Worm (Caenorhabditis elegans): ENCODE data around the gene col-79.

col-79 gene

ce11 chrII:10662698-10663097 is 40.7 kb upstream of the col-79 start, which contains the start of gene D2089.8:
Gene D2089.8, minus strand, starts transcription at chrII:10662781.
- TF ChIP-seq tab-1 (GFP tag; IDR thresholded peaks at IDR 0.05): no peak
- no peak for TF ChIP-seq med-1 (GFP tag; optimal IDR thresholded peaks at IDR 0.05; ENCODE audit: insufficient read depth)
- no peak for TF ChIP-seq klf-2 (GFP tag; conservative IDR thresholded peaks at IDR 0.05)
- TF ChIP-seq ref-1 (GFP tag; conservative IDR thresholded peaks at IDR 0.05): no peak
- TF ChIP-seq flt-1 (GFP tag; IDR thresholded peaks at IDR 0.05): no peak
- no peak for TF ChIP-seq T22C8.4 (GFP tag; IDR thresholded peaks at IDR 0.05)
- no peak for TF ChIP-seq ztf-23 (GFP tag; IDR thresholded peaks at IDR 0.05)
- no peak for TF ChIP-seq ztf-29 (GFP tag; IDR thresholded peaks at IDR 0.05)
- no peak for TF ChIP-seq cog-1 (tag; optimal IDR thresholded peaks at IDR 0.05)

DNA sequence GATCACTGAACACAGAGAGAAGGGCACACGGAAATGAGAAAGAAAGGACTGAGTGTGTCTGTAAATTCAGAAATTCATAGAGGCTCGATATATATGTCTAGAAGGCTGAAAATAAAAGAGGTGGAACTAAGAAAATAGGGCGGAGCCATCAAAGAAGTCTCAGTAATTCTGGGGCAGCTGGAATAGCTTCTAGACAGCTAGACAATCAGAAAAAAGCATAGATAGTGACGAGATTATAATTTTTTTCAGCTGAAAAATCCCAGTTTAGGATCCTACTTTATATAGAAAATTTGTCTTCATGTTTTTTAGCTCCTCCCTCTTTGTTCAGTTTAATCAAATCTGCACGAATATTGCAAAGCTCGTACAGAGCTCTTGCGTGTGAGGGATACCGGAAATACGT is 38.4 kb upstream of the col-79 start, which contains the start of gene D2089.3:
D2089.3 (minus strand) TSS at position 101 of the 400 bp plus-strand sequence.
- no peak for TF ChIP-seq ref-1 (GFP tag; conservative IDR thresholded peaks at IDR 0.05)
- no peak for TF ChIP-seq ztf-23 (GFP tag; IDR thresholded peaks at IDR 0.05)
- TF ChIP-seq flt-1 (GFP tag; IDR thresholded peaks at IDR 0.05): no peak
- TF ChIP-seq klf-2 (GFP tag; conservative IDR thresholded peaks at IDR 0.05): no peak
- no peak for TF ChIP-seq T22C8.4 (GFP tag; IDR thresholded peaks at IDR 0.05)
- no peak for TF ChIP-seq med-1 (GFP tag; optimal IDR thresholded peaks at IDR 0.05; ENCODE audit: insufficient read depth)
- TF ChIP-seq cog-1 (tag; optimal IDR thresholded peaks at IDR 0.05): no peak
- TF ChIP-seq ztf-29 (GFP tag; IDR thresholded peaks at IDR 0.05): no peak
- TF ChIP-seq tab-1 (GFP tag; IDR thresholded peaks at IDR 0.05): no peak

ce11 chrII:10675302-10675701 is 28.1 kb upstream of the col-79 start, which contains the start of gene ptb-1:
Gene ptb-1, plus strand, starts transcription at chrII:10675602.
- no peak for TF ChIP-seq ztf-29 (GFP tag; IDR thresholded peaks at IDR 0.05)
- TF ChIP-seq med-1 (GFP tag; optimal IDR thresholded peaks at IDR 0.05; ENCODE audit: insufficient read depth): no peak
- no peak for TF ChIP-seq flt-1 (GFP tag; IDR thresholded peaks at IDR 0.05)
- no peak for TF ChIP-seq cog-1 (tag; optimal IDR thresholded peaks at IDR 0.05)
- no peak for TF ChIP-seq ref-1 (GFP tag; conservative IDR thresholded peaks at IDR 0.05)
- TF ChIP-seq T22C8.4 (GFP tag; IDR thresholded peaks at IDR 0.05): no peak
- TF ChIP-seq klf-2 (GFP tag; conservative IDR thresholded peaks at IDR 0.05): no peak
- TF ChIP-seq ztf-23 (GFP tag; IDR thresholded peaks at IDR 0.05): no peak
- no peak for TF ChIP-seq tab-1 (GFP tag; IDR thresholded peaks at IDR 0.05)

DNA sequence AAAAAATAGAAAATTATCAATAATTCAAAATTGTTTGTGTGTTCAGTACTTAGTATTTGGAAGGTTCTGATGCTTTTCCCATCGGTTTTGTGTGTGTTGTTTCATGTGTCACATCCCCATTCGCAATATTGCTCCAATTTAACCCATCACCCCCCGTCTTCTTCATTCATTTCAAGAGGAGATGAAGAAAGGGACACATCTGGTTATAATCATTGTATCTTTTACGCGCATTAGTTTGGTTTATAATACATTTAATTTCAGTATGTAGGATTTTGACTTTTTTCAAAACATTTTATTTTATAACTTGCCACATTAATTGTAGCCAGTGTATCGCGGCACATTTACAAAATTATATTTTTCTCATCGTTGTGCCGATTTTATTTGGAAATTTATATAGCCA is 23.3 kb upstream of the col-79 start:
- no peak for TF ChIP-seq cog-1 (tag; optimal IDR thresholded peaks at IDR 0.05)
- TF ChIP-seq med-1 (GFP tag; optimal IDR thresholded peaks at IDR 0.05; ENCODE audit: insufficient read depth): no peak
- TF ChIP-seq T22C8.4 (GFP tag; IDR thresholded peaks at IDR 0.05): no peak
- no peak for TF ChIP-seq tab-1 (GFP tag; IDR thresholded peaks at IDR 0.05)
- TF ChIP-seq ztf-29 (GFP tag; IDR thresholded peaks at IDR 0.05): no peak

DNA sequence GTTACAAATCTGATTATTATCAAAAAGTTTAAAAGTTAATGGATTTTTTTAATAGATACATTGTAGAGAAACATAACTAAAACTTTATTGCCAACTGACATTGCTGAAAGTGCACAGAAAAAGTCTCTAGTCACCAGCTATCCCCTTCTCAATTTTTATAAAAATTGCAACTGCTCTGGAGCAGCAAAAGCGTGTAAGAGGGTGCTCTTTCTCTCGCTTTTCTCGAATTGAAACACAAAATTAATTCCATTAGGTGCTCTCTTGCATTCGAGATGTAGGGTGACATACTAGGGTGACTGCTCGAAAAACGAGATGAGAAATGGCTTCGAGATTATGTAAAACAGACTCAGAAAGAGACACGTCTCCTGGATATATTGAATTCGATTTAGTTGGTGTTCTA is 22.8 kb upstream of the col-79 start:
- TF ChIP-seq T22C8.4 (GFP tag; IDR thresholded peaks at IDR 0.05): no peak
- no peak for TF ChIP-seq ztf-29 (GFP tag; IDR thresholded peaks at IDR 0.05)
- TF ChIP-seq med-1 (GFP tag; optimal IDR thresholded peaks at IDR 0.05; ENCODE audit: insufficient read depth): no peak
- TF ChIP-seq ref-1 (GFP tag; conservative IDR thresholded peaks at IDR 0.05): no peak
- no peak for TF ChIP-seq ztf-23 (GFP tag; IDR thresholded peaks at IDR 0.05)
- TF ChIP-seq klf-2 (GFP tag; conservative IDR thresholded peaks at IDR 0.05): no peak
- TF ChIP-seq tab-1 (GFP tag; IDR thresholded peaks at IDR 0.05): no peak
- TF ChIP-seq cog-1 (tag; optimal IDR thresholded peaks at IDR 0.05): no peak
- no peak for TF ChIP-seq flt-1 (GFP tag; IDR thresholded peaks at IDR 0.05)

DNA sequence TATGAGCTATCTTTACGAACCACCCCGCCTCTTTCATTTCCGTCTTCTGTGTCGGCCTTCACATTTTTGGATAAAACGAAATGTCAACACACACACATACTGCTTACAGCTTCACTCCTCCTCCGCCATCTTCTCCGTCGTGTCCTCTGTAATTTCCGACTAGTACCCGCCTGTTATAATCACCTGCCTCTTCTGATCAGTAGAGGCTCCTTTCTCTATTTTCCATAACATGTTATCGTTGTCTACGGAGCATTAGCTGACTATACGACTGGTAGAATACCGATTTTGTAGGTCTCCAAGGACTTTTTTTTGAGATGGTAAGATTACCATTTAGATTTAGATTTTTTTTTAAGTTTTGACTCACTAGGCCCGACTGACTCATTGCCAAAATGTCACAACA is 18.5 kb upstream of the col-79 start:
- TF ChIP-seq cog-1 (tag; optimal IDR thresholded peaks at IDR 0.05) (no peak), flt-1 (GFP tag; IDR thresholded peaks at IDR 0.05) (no peak), klf-2 (GFP tag; conservative IDR thresholded peaks at IDR 0.05) (no peak), med-1 (GFP tag; optimal IDR thresholded peaks at IDR 0.05; ENCODE audit: insufficient read depth) (no peak), tab-1 (GFP tag; IDR thresholded peaks at IDR 0.05) (no peak), ref-1 (GFP tag; conservative IDR thresholded peaks at IDR 0.05) (no peak), T22C8.4 (GFP tag; IDR thresholded peaks at IDR 0.05) (no peak), ztf-29 (GFP tag; IDR thresholded peaks at IDR 0.05) (no peak), ztf-23 (GFP tag; IDR thresholded peaks at IDR 0.05) (no peak)

DNA sequence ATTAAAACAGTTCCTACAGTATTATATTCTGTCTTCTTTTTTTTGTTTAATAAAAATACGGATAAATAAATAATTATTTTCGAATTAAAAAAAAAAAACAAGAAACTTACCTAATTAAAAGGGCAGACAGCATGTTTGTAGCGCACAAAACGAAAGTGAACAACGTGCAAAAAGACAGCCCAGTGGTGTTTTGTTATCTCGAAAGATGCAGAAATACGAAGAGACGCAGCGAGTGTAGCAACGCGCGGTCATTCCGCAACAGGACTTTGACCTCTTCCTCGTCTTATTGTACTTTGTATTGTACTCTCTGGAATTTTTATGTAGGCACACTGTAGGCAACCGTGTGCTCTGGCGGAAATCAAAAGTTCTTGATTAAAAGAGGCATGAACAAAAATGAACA is 9.8 kb upstream of the col-79 start, which contains the start of gene gbh-1:
gbh-1 (minus strand) TSS at position 149 of the 400 bp plus-strand sequence.
- no peak for TF ChIP-seq ztf-23 (GFP tag; IDR thresholded peaks at IDR 0.05)
- no peak for TF ChIP-seq ztf-29 (GFP tag; IDR thresholded peaks at IDR 0.05)
- no peak for TF ChIP-seq flt-1 (GFP tag; IDR thresholded peaks at IDR 0.05)
- TF ChIP-seq cog-1 (tag; optimal IDR thresholded peaks at IDR 0.05): no peak
- TF ChIP-seq T22C8.4 (GFP tag; IDR thresholded peaks at IDR 0.05): no peak
- TF ChIP-seq klf-2 (GFP tag; conservative IDR thresholded peaks at IDR 0.05): no peak
- no peak for TF ChIP-seq ref-1 (GFP tag; conservative IDR thresholded peaks at IDR 0.05)
- no peak for TF ChIP-seq med-1 (GFP tag; optimal IDR thresholded peaks at IDR 0.05; ENCODE audit: insufficient read depth)
- no peak for TF ChIP-seq tab-1 (GFP tag; IDR thresholded peaks at IDR 0.05)

DNA sequence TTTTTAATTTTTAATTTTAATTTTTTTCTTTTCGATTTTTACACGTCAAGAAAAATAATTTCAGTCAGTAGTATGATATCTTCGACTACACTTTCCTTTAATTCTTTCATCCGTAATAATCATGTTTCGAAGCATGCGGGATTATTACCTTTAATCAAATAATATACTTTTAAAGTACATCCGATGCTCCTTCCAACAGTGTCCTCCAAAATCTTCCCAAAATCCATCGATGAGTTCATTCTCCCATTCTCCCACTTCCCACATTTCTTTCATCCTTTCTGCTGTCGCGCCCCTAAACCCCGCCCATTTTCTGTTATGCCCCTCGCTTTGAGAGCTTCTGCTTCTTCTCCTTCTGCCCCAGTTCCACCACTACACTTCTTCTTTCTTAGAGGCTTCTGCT is 8.7 kb upstream of the col-79 start, which contains the start of gene lgc-57:
lgc-57 (plus strand) TSS at position 301 of the 400 bp plus-strand sequence.
- TF ChIP-seq T22C8.4 (GFP tag; IDR thresholded peaks at IDR 0.05): no peak
- TF ChIP-seq ztf-29 (GFP tag; IDR thresholded peaks at IDR 0.05): no peak
- TF ChIP-seq med-1 (GFP tag; optimal IDR thresholded peaks at IDR 0.05; ENCODE audit: insufficient read depth): no peak
- TF ChIP-seq tab-1 (GFP tag; IDR thresholded peaks at IDR 0.05): no peak
- no peak for TF ChIP-seq ztf-23 (GFP tag; IDR thresholded peaks at IDR 0.05)
- no peak for TF ChIP-seq flt-1 (GFP tag; IDR thresholded peaks at IDR 0.05)
- no peak for TF ChIP-seq cog-1 (tag; optimal IDR thresholded peaks at IDR 0.05)
- no peak for TF ChIP-seq ref-1 (GFP tag; conservative IDR thresholded peaks at IDR 0.05)
- no peak for TF ChIP-seq klf-2 (GFP tag; conservative IDR thresholded peaks at IDR 0.05)

DNA sequence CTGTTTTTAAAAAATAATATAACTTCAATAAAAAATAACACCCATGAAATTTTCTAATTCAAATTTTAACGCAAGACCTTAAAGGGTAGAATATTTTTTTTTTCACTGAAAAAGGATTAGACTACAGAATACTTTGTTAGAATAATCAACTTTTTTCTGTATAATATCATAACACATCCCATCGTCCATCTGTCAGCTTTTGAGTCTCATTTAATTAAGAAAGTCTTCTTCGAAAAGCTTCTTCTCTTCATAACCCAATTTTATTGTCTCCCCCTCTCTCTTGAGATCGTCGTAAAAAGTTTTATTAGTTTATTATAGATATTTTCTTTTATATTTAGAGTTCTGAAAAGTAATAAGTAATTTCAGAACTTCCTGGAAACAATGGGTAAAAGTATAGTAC is 7.4 kb upstream of the col-79 start:
- TF ChIP-seq med-1 (GFP tag; optimal IDR thresholded peaks at IDR 0.05; ENCODE audit: insufficient read depth): no peak

DNA sequence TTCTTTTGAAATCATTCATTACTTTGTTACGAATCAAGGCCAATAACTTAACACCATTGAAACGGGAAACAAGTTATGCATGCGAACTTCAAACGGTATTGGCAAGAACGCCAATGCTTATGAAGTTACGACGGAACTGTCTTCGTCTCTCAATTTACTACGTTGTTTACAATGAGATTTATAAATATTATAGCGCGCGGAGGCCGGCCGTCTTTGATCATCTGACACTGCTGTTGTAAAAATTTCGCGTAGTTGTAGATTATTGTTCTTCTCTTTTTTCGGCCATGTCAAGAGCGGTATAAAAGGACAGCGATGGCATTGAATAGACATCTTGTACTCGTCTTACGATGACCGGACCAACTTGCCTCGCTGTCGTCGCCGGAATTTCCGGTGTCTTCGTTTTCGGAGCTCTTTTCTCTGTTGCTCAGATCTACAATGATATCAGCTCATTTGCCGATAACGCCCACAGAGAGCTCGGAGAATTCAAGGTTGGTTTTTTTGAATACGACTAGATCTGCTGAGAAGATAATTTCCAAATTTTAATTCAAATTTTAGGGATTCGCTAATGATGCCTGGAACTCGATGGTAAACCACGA is 1.3 kb downstream of the col-79 start, which contains the start of gene col-39:
col-39 (plus strand) TSS at position 342 of the 596 bp plus-strand sequence.
- no peak for TF ChIP-seq ztf-29 (GFP tag; IDR thresholded peaks at IDR 0.05)
- no peak for TF ChIP-seq tab-1 (GFP tag; IDR thresholded peaks at IDR 0.05)
- TF ChIP-seq ref-1 (GFP tag; conservative IDR thresholded peaks at IDR 0.05): no peak
- TF ChIP-seq ztf-23 (GFP tag; IDR thresholded peaks at IDR 0.05): no peak
- TF ChIP-seq klf-2 (GFP tag; conservative IDR thresholded peaks at IDR 0.05): no peak
- no peak for TF ChIP-seq cog-1 (tag; optimal IDR thresholded peaks at IDR 0.05)
- no peak for TF ChIP-seq T22C8.4 (GFP tag; IDR thresholded peaks at IDR 0.05)
- no peak for TF ChIP-seq flt-1 (GFP tag; IDR thresholded peaks at IDR 0.05)
- no peak for TF ChIP-seq med-1 (GFP tag; optimal IDR thresholded peaks at IDR 0.05; ENCODE audit: insufficient read depth)
